Worm (Caenorhabditis elegans): ENCODE measurements around the gene D1025.1.

ce11 chrX:14481637-14482036 is 38.9 kb upstream of the D1025.1 start:
- no peak for TF ChIP-seq pha-4 (GFP tag; IDR thresholded peaks at IDR 0.05)
- no peak for TF ChIP-seq pha-4 (tag; optimal IDR thresholded peaks at IDR 0.05)
- no peak for TF ChIP-seq ZK546.5 (tag; optimal IDR thresholded peaks at IDR 0.05)
- TF ChIP-seq unc-130 (GFP tag; optimal IDR thresholded peaks at IDR 0.05), result no peak
- no peak for TF ChIP-seq mxl-3 (GFP tag; optimal IDR thresholded peaks at IDR 0.05)
- no peak for TF ChIP-seq skn-1 (tag; optimal IDR thresholded peaks at IDR 0.05)
- no peak for TF ChIP-seq pqm-1 (tag; optimal IDR thresholded peaks at IDR 0.05)
- no peak for TF ChIP-seq F10B5.3 (tag; optimal IDR thresholded peaks at IDR 0.05)
- TF ChIP-seq dve-1 (tag; optimal IDR thresholded peaks at IDR 0.05; ENCODE audit: insufficient read depth), result no peak
- no peak for TF ChIP-seq mdl-1 (tag; optimal IDR thresholded peaks at IDR 0.05)
- no peak for TF ChIP-seq dpl-1 (GFP tag; optimal IDR thresholded peaks at IDR 0.05)
- TF ChIP-seq egl-27 (tag; optimal IDR thresholded peaks at IDR 0.05), result no peak
- no peak for TF ChIP-seq ceh-82 (tag; optimal IDR thresholded peaks at IDR 0.05)

Measured in whole organism, L4 larva.